Worm (Caenorhabditis elegans) whole organism, young adult: ENCODE data around the gene F17E9.2.

Experiments used
- B0035.1 ChIP-seq: sonication (generic microtip); optimal IDR thresholded peaks from 2 replicates; lab custom pipeline; 2016; ENCODE audit warnings: missing genetic modification characterization, mild to moderate bottlenecking, missing compliant biosample characterization, missing genotype, missing genetic modification reagents
- D2030.7 ChIP-seq: fragments of 200-800 bp; sonication (Bioruptor generic); IDR thresholded peaks from 2 replicates; pipeline ENCODE4 v1.3.6; 2022; ENCODE audit warnings: missing genetic modification reagents, missing genetic modification characterization, missing compliant biosample characterization
- F33H1.4 ChIP-seq: fragments of 200-800 bp; sonication (Bioruptor generic); IDR thresholded peaks from 2 replicates; pipeline ENCODE4 v1.3.6; 2022; ENCODE audit warnings: missing genetic modification reagents, missing genetic modification characterization, missing compliant biosample characterization
- F55B11.4 ChIP-seq: sonication (generic microtip); optimal IDR thresholded peaks from 2 replicates; lab custom pipeline; 2016; ENCODE audit warnings: missing compliant biosample characterization, missing genetic modification characterization, borderline replicate concordance; ENCODE audit not compliant: insufficient read depth
- K12H6.12 ChIP-seq: fragments of 200-800 bp; sonication (Bioruptor generic); optimal IDR thresholded peaks from 2 replicates; lab custom pipeline; 2018; ENCODE audit warnings: mild to moderate bottlenecking, missing genetic modification characterization, missing compliant biosample characterization
- T07F8.4 ChIP-seq: sonication (generic microtip); optimal IDR thresholded peaks from 2 replicates; lab custom pipeline; 2016; ENCODE audit warnings: mild to moderate bottlenecking, missing genetic modification characterization, moderate library complexity, missing compliant biosample characterization
- Y79H2A.3 ChIP-seq: fragments of 200-800 bp; sonication (Bioruptor generic); conservative IDR thresholded peaks from 2 replicates; pipeline ENCODE4 v1.3.6; 2022; ENCODE audit warnings: missing genetic modification reagents, missing genetic modification characterization, missing compliant biosample characterization
- ZK185.1 ChIP-seq: sonication (generic microtip); optimal IDR thresholded peaks from 2 replicates; lab custom pipeline; 2016; ENCODE audit warnings: mild to moderate bottlenecking, missing genetic modification characterization, missing compliant biosample characterization; ENCODE audit not compliant: poor library complexity, severe bottlenecking
- ama-1 ChIP-seq, 3 experiments: fragments of 150-350 bp in 1 of 3; sonication (generic microtip) in 2 of 3; optimal IDR thresholded peaks; 2 replicates each; lab custom pipeline; 2014 to 2018; ENCODE audit warnings: missing biosample characterization in 2 of 3, missing genetic modification characterization in 2 of 3, missing genetic modification reagents in 2 of 3
- aptf-2 ChIP-seq: fragments of 200-800 bp; sonication (Bioruptor generic); conservative IDR thresholded peaks from 2 replicates; pipeline ENCODE4 v1.3.6; 2022; ENCODE audit warnings: missing genetic modification reagents, missing genetic modification characterization, missing compliant biosample characterization
- bed-1 ChIP-seq: fragments of 200-800 bp; sonication (Bioruptor generic); IDR thresholded peaks from 2 replicates; pipeline ENCODE4 v1.3.6; 2022; ENCODE audit warnings: missing genetic modification reagents, missing genetic modification characterization, missing compliant biosample characterization
- chd-7 ChIP-seq: sonication (generic microtip); optimal IDR thresholded peaks from 2 replicates; lab custom pipeline; 2016; ENCODE audit warnings: mild to moderate bottlenecking, missing genetic modification characterization, moderate library complexity, missing compliant biosample characterization
- egl-18 ChIP-seq: fragments of 200-800 bp; sonication (Bioruptor generic); IDR thresholded peaks from 2 replicates; pipeline ENCODE4 v1.3.6; 2022; ENCODE audit warnings: missing genetic modification reagents, missing genetic modification characterization, missing compliant biosample characterization
- fkh-3 ChIP-seq: sonication (generic microtip); optimal IDR thresholded peaks from 2 replicates; lab custom pipeline; 2016; ENCODE audit warnings: mild to moderate bottlenecking, missing genetic modification characterization, missing compliant biosample characterization
- hrde-1 ChIP-seq: sonication (generic microtip); optimal IDR thresholded peaks from 2 replicates; lab custom pipeline; 2016; ENCODE audit warnings: missing genetic modification characterization, mild to moderate bottlenecking, missing compliant biosample characterization, moderate library complexity, missing genotype, missing genetic modification reagents, borderline replicate concordance
- lin-26 ChIP-seq: fragments of 200-800 bp; sonication (Bioruptor generic); IDR thresholded peaks from 2 replicates; pipeline ENCODE4 v1.3.6; 2022; ENCODE audit warnings: missing genetic modification reagents, missing genetic modification characterization, missing compliant biosample characterization
- lin-35 ChIP-seq, 3 experiments: fragments of 150-350 bp in 2 of 3; sonication (generic microtip) in 1 of 3; optimal IDR thresholded peaks; 2 replicates each; lab custom pipeline; 2014 to 2018; ENCODE audit warnings: missing biosample characterization in 3 of 3, missing genetic modification characterization in 3 of 3, missing genetic modification reagents in 3 of 3
- nfya-2 ChIP-seq: fragments of 200-800 bp; sonication (Bioruptor generic); IDR thresholded peaks from 2 replicates; pipeline ENCODE4 v1.3.6; 2022; ENCODE audit warnings: missing genetic modification reagents, missing genetic modification characterization, missing compliant biosample characterization
- nfyb-1 ChIP-seq: fragments of 200-800 bp; sonication (Bioruptor generic); IDR thresholded peaks from 2 replicates; pipeline ENCODE4 v1.3.6; 2022; ENCODE audit warnings: missing genetic modification reagents, missing genetic modification characterization, missing compliant biosample characterization
- nhr-179 ChIP-seq: sonication (generic microtip); optimal IDR thresholded peaks from 2 replicates; lab custom pipeline; 2016; ENCODE audit warnings: mild to moderate bottlenecking, missing genetic modification characterization, missing compliant biosample characterization
- rcor-1 ChIP-seq: fragments of 200-800 bp; sonication (Bioruptor generic); IDR thresholded peaks from 2 replicates; pipeline ENCODE4 v1.3.6; 2022; ENCODE audit warnings: missing genetic modification reagents, missing genetic modification characterization, missing compliant biosample characterization
- rec-8 ChIP-seq, 2 experiments: sonication (generic microtip); optimal IDR thresholded peaks; 2 replicates each; lab custom pipeline; 2016; ENCODE audit warnings: mild to moderate bottlenecking in 2 of 2, missing genetic modification characterization in 2 of 2, missing genetic modification reagents in 2 of 2, missing genotype in 2 of 2, missing biosample characterization in 1 of 2, missing compliant biosample characterization in 1 of 2, moderate library complexity in 1 of 2
- snpc-1.3 ChIP-seq: sonication (generic microtip); optimal IDR thresholded peaks from 2 replicates; lab custom pipeline; 2017; ENCODE audit warnings: missing genetic modification characterization, mild to moderate bottlenecking, missing compliant biosample characterization, antibody characterized with exemption, moderate library complexity, missing genotype, missing genetic modification reagents; ENCODE audit not compliant: insufficient read depth
- snpc-4 ChIP-seq, 5 experiments: fragments of 150-350 bp in 1 of 5; sonication (generic microtip) in 4 of 5; optimal IDR thresholded peaks; 2 replicates each; lab custom pipeline; 2014 to 2018; ENCODE audit warnings: missing genetic modification characterization in 5 of 5, missing biosample characterization in 3 of 5, antibody characterized with exemption in 2 of 5, mild to moderate bottlenecking in 2 of 5, missing compliant biosample characterization in 2 of 5, missing genotype in 2 of 5, moderate library complexity in 2 of 5, missing genetic modification reagents in 1 of 5
- unc-62 ChIP-seq: fragments of 150-350 bp; optimal IDR thresholded peaks from 2 replicates; lab custom pipeline; 2014; ENCODE audit warnings: missing biosample characterization, missing genetic modification reagents, missing genetic modification characterization
- xnd-1 ChIP-seq: sonication (generic microtip); optimal IDR thresholded peaks from 2 replicates; lab custom pipeline; 2016; ENCODE audit warnings: missing genotype, missing genetic modification reagents, missing genetic modification characterization, missing compliant biosample characterization
- ztf-22 ChIP-seq: fragments of 200-800 bp; sonication (Bioruptor generic); optimal IDR thresholded peaks from 2 replicates; lab custom pipeline; 2018; ENCODE audit warnings: mild to moderate bottlenecking, missing genetic modification characterization, moderate library complexity, missing compliant biosample characterization
- ztf-26 ChIP-seq: sonication (generic microtip); optimal IDR thresholded peaks from 2 replicates; lab custom pipeline; 2017; ENCODE audit warnings: missing genetic modification characterization, missing compliant biosample characterization
- ztf-28 ChIP-seq: fragments of 200-800 bp; sonication (Bioruptor generic); IDR thresholded peaks from 2 replicates; pipeline ENCODE4 v1.3.6; 2022; ENCODE audit warnings: missing genetic modification reagents, missing genetic modification characterization, missing compliant biosample characterization

F17E9.2 gene

ce11 chrIV:8396348-8396747, 40.7 kb downstream of the F17E9.2 start, which contains the start of gene timm-17B.2:
TSS of gene timm-17B.2 (plus strand) at chrIV:8396648.
- TF ChIP-seq ztf-22 (GFP tag; lab: Kevin White, UChicago) (no peak), lin-35 (GFP tag; optimal IDR thresholded peaks at IDR 0.05; lab: Kevin White, UChicago) (no peak), fkh-3 (tag; lab: Kevin White, UChicago) (no peak), D2030.7 (no peak), rcor-1 (GFP tag; lab: Robert Waterston, UW) (no peak), ZK185.1 (tag; lab: Kevin White, UChicago) (no peak), bed-1 (GFP tag; lab: Robert Waterston, UW) (no peak), ama-1 (optimal IDR thresholded peaks at IDR 0.05; lab: Kevin White, UChicago) (no peak), ama-1 (GFP tag; optimal IDR thresholded peaks at IDR 0.05; lab: Kevin White, UChicago) (no peak), K12H6.12 (no peak), nhr-179 (tag; lab: Kevin White, UChicago) (no peak), snpc-4 (GFP tag; optimal IDR thresholded peaks at IDR 0.05; lab: Kevin White, UChicago) (no peak), snpc-4 (tag; optimal IDR thresholded peaks at IDR 0.05; lab: Kevin White, UChicago) (no peak), B0035.1 (tag; lab: Kevin White, UChicago) (no peak), egl-18 (GFP tag; lab: Robert Waterston, UW) (no peak), chd-7 (tag; lab: Kevin White, UChicago) (no peak)
- TF ChIP-seq, all 124 proteins: peak for 0

- no peak for TF ChIP-seq T07F8.4 (tag; lab: Kevin White, UChicago)
- TF ChIP-seq ztf-28 (GFP tag; lab: Robert Waterston, UW): no peak
- no peak for TF ChIP-seq lin-26 (GFP tag; lab: Robert Waterston, UW)
- no peak for TF ChIP-seq ztf-26
- TF ChIP-seq F55B11.4 (tag; lab: Kevin White, UChicago): no peak
- TF ChIP-seq nfyb-1 (GFP tag; lab: Robert Waterston, UW): no peak
- TF ChIP-seq Y79H2A.3 (GFP tag; lab: Robert Waterston, UW): 0 out of 2 replicates have a peak, but pooled peaks have one; percentile 56
- TF ChIP-seq nfya-2 (GFP tag; lab: Robert Waterston, UW): no peak
- TF ChIP-seq aptf-2 (GFP tag; lab: Robert Waterston, UW): no peak
- TF ChIP-seq snpc-1.3: no peak
- no peak for TF ChIP-seq xnd-1 (tag; lab: Kevin White, UChicago)
- TF ChIP-seq F33H1.4: no peak
- TF ChIP-seq hrde-1 (tag; lab: Kevin White, UChicago): peak; percentile 57
- no peak for TF ChIP-seq unc-62 (GFP tag; lab: Kevin White, UChicago)
- TF ChIP-seq rec-8 (tag; optimal IDR thresholded peaks at IDR 0.05; lab: Kevin White, UChicago): no peak
Observed at ce11 chrIV:8397814-8398213, 42.1 kb downstream of the F17E9.2 start.
